Worm (Caenorhabditis elegans) whole organism, L4 larva: ENCODE data around the gene eas-1.

Source experiments
- D1046.2 ChIP-seq: fragments of 200-800 bp; sonication (Bioruptor generic); IDR thresholded peaks from 2 replicates; pipeline ENCODE4 v1.3.6; 2022; ENCODE audit warnings: missing genetic modification characterization, missing compliant biosample characterization
- F26F4.8 ChIP-seq: fragments of 200-800 bp; sonication (Bioruptor generic); conservative IDR thresholded peaks from 2 replicates; pipeline ENCODE4 v1.3.6; 2022; ENCODE audit warnings: missing genetic modification characterization, missing compliant biosample characterization
- F37D6.2 ChIP-seq: sonication (generic microtip); optimal IDR thresholded peaks from 2 replicates; lab custom pipeline; 2016; ENCODE audit warnings: mild to moderate bottlenecking, missing genetic modification characterization, missing compliant biosample characterization
- F44E2.7 ChIP-seq: fragments of 200-800 bp; sonication (Bioruptor generic); IDR thresholded peaks from 2 replicates; pipeline ENCODE4 v2.1.2; 2022; ENCODE audit warnings: missing genetic modification characterization, missing compliant biosample characterization
- F49E8.2 ChIP-seq: sonication (generic microtip); optimal IDR thresholded peaks from 2 replicates; lab custom pipeline; 2016; ENCODE audit warnings: missing compliant biosample characterization, mild to moderate bottlenecking, missing genetic modification characterization, borderline replicate concordance
- Y48G9A.11 ChIP-seq: fragments of 200-800 bp; sonication (Bioruptor generic); IDR thresholded peaks from 2 replicates; pipeline ENCODE4 v1.3.6; 2022; ENCODE audit warnings: missing genetic modification reagents, missing genetic modification characterization, missing compliant biosample characterization
- Y5F2A.4 ChIP-seq: fragments of 200-800 bp; sonication (Bioruptor generic); optimal IDR thresholded peaks from 2 replicates; lab custom pipeline; 2018; ENCODE audit warnings: mild to moderate bottlenecking, missing genetic modification characterization, missing compliant biosample characterization
- ZK337.2 ChIP-seq: fragments of 200-800 bp; sonication (Bioruptor generic); IDR thresholded peaks from 2 replicates; pipeline ENCODE4 v1.3.6; 2022; ENCODE audit warnings: missing genetic modification reagents, missing genetic modification characterization, missing compliant biosample characterization
- ZK546.5 ChIP-seq, 2 experiments: sonication (generic microtip); optimal IDR thresholded peaks; 2 replicates each; lab custom pipeline; 2017; ENCODE audit warnings: missing biosample characterization in 2 of 2, missing genetic modification characterization in 2 of 2
- aha-1 ChIP-seq: fragments of 150-350 bp; peaks from one replicate; lab custom pipeline; 2014; ENCODE audit warnings: missing biosample characterization, missing genetic modification characterization
- aly-2 ChIP-seq: sonication (generic microtip); optimal IDR thresholded peaks from 2 replicates; lab custom pipeline; 2018; ENCODE audit warnings: missing biosample characterization, missing genetic modification characterization
- ama-1 ChIP-seq: fragments of 150-350 bp; optimal IDR thresholded peaks from 2 replicates; lab custom pipeline; 2014; ENCODE audit warnings: inconsistent platforms, mixed read lengths
- ceh-28 ChIP-seq: fragments of 150-350 bp; optimal IDR thresholded peaks from 2 replicates; lab custom pipeline; 2014; ENCODE audit warnings: missing biosample characterization, missing genetic modification reagents, missing genetic modification characterization
- ceh-32 ChIP-seq: sonication (generic microtip); optimal IDR thresholded peaks from 2 replicates; lab custom pipeline; 2016; ENCODE audit warnings: mild to moderate bottlenecking, missing genetic modification characterization, missing compliant biosample characterization; ENCODE audit not compliant: poor library complexity
- ces-1 ChIP-seq: fragments of 150-350 bp; sonication (generic microtip); optimal IDR thresholded peaks from 4 replicates; lab custom pipeline; 2014; ENCODE audit warnings: missing biosample characterization, missing genetic modification reagents, missing genetic modification characterization
- cey-2 ChIP-seq: sonication (generic microtip); optimal IDR thresholded peaks from 3 replicates; lab custom pipeline; 2017; ENCODE audit warnings: missing genetic modification characterization, mild to moderate bottlenecking, missing compliant biosample characterization, antibody characterized with exemption, borderline replicate concordance; ENCODE audit not compliant: insufficient read depth
- ctbp-1 ChIP-seq: fragments of 200-800 bp; sonication (Bioruptor generic); IDR thresholded peaks from 2 replicates; pipeline ENCODE4 v1.3.6; 2022; ENCODE audit warnings: missing genetic modification reagents, missing genetic modification characterization, missing compliant biosample characterization
- daf-16 ChIP-seq, 3 experiments: sonication (generic microtip); optimal IDR thresholded peaks; 2 replicates each; lab custom pipeline; 2016 to 2017; ENCODE audit warnings: missing genetic modification characterization in 3 of 3, missing genetic modification reagents in 3 of 3, mild to moderate bottlenecking in 2 of 3, missing compliant biosample characterization in 2 of 3, missing biosample characterization in 1 of 3, moderate library complexity in 1 of 3
- daf-19 ChIP-seq: fragments of 200-800 bp; sonication (Bioruptor generic); conservative IDR thresholded peaks from 2 replicates; pipeline ENCODE4 v1.3.6; 2022; ENCODE audit warnings: missing genetic modification characterization, missing compliant biosample characterization
- dmd-6 ChIP-seq: fragments of 200-800 bp; sonication (Bioruptor generic); IDR thresholded peaks from 2 replicates; pipeline ENCODE4 v1.3.6; 2022; ENCODE audit warnings: missing genetic modification reagents, missing genetic modification characterization, missing compliant biosample characterization
- dmd-8 ChIP-seq: fragments of 200-800 bp; sonication (Bioruptor generic); IDR thresholded peaks from 2 replicates; pipeline ENCODE4 v1.3.6; 2022; ENCODE audit warnings: missing genetic modification characterization, missing compliant biosample characterization
- duxl-1 ChIP-seq: sonication (generic microtip); optimal IDR thresholded peaks from 2 replicates; lab custom pipeline; 2016; ENCODE audit warnings: mild to moderate bottlenecking, missing genetic modification characterization, moderate library complexity, missing compliant biosample characterization; ENCODE audit not compliant: poor library complexity
- fkh-10 ChIP-seq: fragments of 150-350 bp; optimal IDR thresholded peaks from 2 replicates; lab custom pipeline; 2014; ENCODE audit warnings: missing biosample characterization, missing genetic modification reagents, missing genetic modification characterization
- hif-1 ChIP-seq, 2 experiments: sonication (generic microtip); optimal IDR thresholded peaks; 2 replicates each; lab custom pipeline; 2016 to 2017; ENCODE audit warnings: missing compliant biosample characterization in 2 of 2, missing genetic modification characterization in 2 of 2, missing genetic modification reagents in 2 of 2, missing genotype in 2 of 2, mild to moderate bottlenecking in 1 of 2
- hlh-30 ChIP-seq: sonication (generic microtip); optimal IDR thresholded peaks from 2 replicates; lab custom pipeline; 2017; ENCODE audit warnings: antibody characterized with exemption, mild to moderate bottlenecking, missing genetic modification characterization, missing compliant biosample characterization; ENCODE audit not compliant: insufficient read depth
- hmg-1.1 ChIP-seq: fragments of 200-800 bp; sonication (Bioruptor generic); IDR thresholded peaks from 2 replicates; pipeline ENCODE4 v1.3.6; 2022; ENCODE audit warnings: missing genetic modification reagents, missing genetic modification characterization, missing compliant biosample characterization
- jun-1 ChIP-seq: fragments of 150-350 bp; optimal IDR thresholded peaks from 2 replicates; lab custom pipeline; 2014; ENCODE audit warnings: missing biosample characterization, missing genetic modification reagents, missing genetic modification characterization
- lim-7 ChIP-seq: fragments of 200-800 bp; sonication (Bioruptor generic); IDR thresholded peaks from 2 replicates; pipeline ENCODE4 v1.3.6; 2022; ENCODE audit warnings: missing genetic modification characterization, missing compliant biosample characterization
- lin-39 ChIP-seq: fragments of 150-350 bp; optimal IDR thresholded peaks from 2 replicates; lab custom pipeline; 2014; ENCODE audit warnings: missing biosample characterization, missing genetic modification reagents, missing genetic modification characterization
- lir-3 ChIP-seq: sonication (generic microtip); optimal IDR thresholded peaks from 2 replicates; lab custom pipeline; 2016; ENCODE audit warnings: mild to moderate bottlenecking, missing genetic modification characterization, missing compliant biosample characterization
- madf-5 ChIP-seq, 2 experiments: fragments of 200-800 bp; sonication (Bioruptor generic); IDR thresholded peaks; 2 replicates each; pipeline ENCODE4 v1.3.6; 2022; ENCODE audit warnings: missing compliant biosample characterization in 2 of 2, missing genetic modification characterization in 2 of 2
- mep-1 ChIP-seq: fragments of 150-350 bp; sonication (generic microtip); optimal IDR thresholded peaks from 3 replicates; lab custom pipeline; 2014; ENCODE audit warnings: missing biosample characterization, missing genetic modification characterization
- mxl-2 ChIP-seq: fragments of 200-800 bp; sonication (Bioruptor generic); conservative IDR thresholded peaks from 2 replicates; pipeline ENCODE4 v1.3.6; 2022; ENCODE audit warnings: missing genetic modification reagents, missing genetic modification characterization, missing compliant biosample characterization
- mxl-3 ChIP-seq: fragments of 200-800 bp; sonication (Bioruptor generic); optimal IDR thresholded peaks from 2 replicates; lab custom pipeline; 2018; ENCODE audit warnings: mild to moderate bottlenecking, missing genetic modification characterization, missing compliant biosample characterization
- nhr-102 ChIP-seq: sonication (generic microtip); optimal IDR thresholded peaks from 2 replicates; lab custom pipeline; 2016; ENCODE audit warnings: mild to moderate bottlenecking, missing genetic modification characterization, moderate library complexity, missing compliant biosample characterization
- nhr-11 ChIP-seq: fragments of 150-350 bp; optimal IDR thresholded peaks from 2 replicates; lab custom pipeline; 2014; ENCODE audit warnings: missing biosample characterization, missing genetic modification characterization
- nhr-237 ChIP-seq: sonication (generic microtip); optimal IDR thresholded peaks from 2 replicates; lab custom pipeline; 2017; ENCODE audit warnings: missing biosample characterization, missing genetic modification characterization
- nhr-25 ChIP-seq: sonication (generic microtip); optimal IDR thresholded peaks from 2 replicates; lab custom pipeline; 2017; ENCODE audit warnings: missing genetic modification characterization, mild to moderate bottlenecking, missing compliant biosample characterization, antibody characterized with exemption, moderate library complexity, borderline replicate concordance; ENCODE audit not compliant: insufficient read depth
- nhr-41 ChIP-seq: fragments of 200-800 bp; sonication (Bioruptor generic); IDR thresholded peaks from 2 replicates; pipeline ENCODE4 v1.3.6; 2022; ENCODE audit warnings: missing genetic modification reagents, missing genetic modification characterization, missing compliant biosample characterization
- nhr-42 ChIP-seq: fragments of 200-800 bp; sonication (Bioruptor generic); IDR thresholded peaks from 2 replicates; pipeline ENCODE4 v1.3.6; 2022; ENCODE audit warnings: missing genetic modification characterization, missing compliant biosample characterization
- nhr-48 ChIP-seq: sonication (generic microtip); optimal IDR thresholded peaks from 2 replicates; lab custom pipeline; 2016; ENCODE audit warnings: mild to moderate bottlenecking, missing genetic modification characterization, missing compliant biosample characterization
- nhr-76 ChIP-seq: fragments of 150-350 bp; optimal IDR thresholded peaks from 2 replicates; lab custom pipeline; 2014; ENCODE audit warnings: missing biosample characterization, missing genetic modification characterization
- nhr-77 ChIP-seq: fragments of 150-350 bp; optimal IDR thresholded peaks from 2 replicates; lab custom pipeline; 2014; ENCODE audit warnings: missing biosample characterization, missing genetic modification characterization
- skn-1 ChIP-seq: fragments of 150-350 bp; optimal IDR thresholded peaks from 2 replicates; lab custom pipeline; 2014; ENCODE audit warnings: missing biosample characterization, missing genetic modification characterization
- spr-3 ChIP-seq: fragments of 200-800 bp; sonication (Bioruptor generic); optimal IDR thresholded peaks from 2 replicates; lab custom pipeline; 2018; ENCODE audit warnings: mild to moderate bottlenecking, missing genetic modification characterization, missing compliant biosample characterization
- unc-130 ChIP-seq: sonication (generic microtip); optimal IDR thresholded peaks from 2 replicates; lab custom pipeline; 2016; ENCODE audit warnings: missing genetic modification reagents, missing genetic modification characterization, missing compliant biosample characterization
- unc-62 ChIP-seq, 3 experiments: fragments of 150-350 bp in 1 of 3; sonication (generic microtip); optimal IDR thresholded peaks in 2 of 3; peaks in 1 of 3; 1 replicate in 1 of 3; 2 replicates in 2 of 3; lab custom pipeline; 2014 to 2017; ENCODE audit warnings: missing biosample characterization in 3 of 3, missing genetic modification characterization in 3 of 3, missing genetic modification reagents in 3 of 3, missing genotype in 1 of 3
- vab-7 ChIP-seq: fragments of 200-800 bp; sonication (Bioruptor generic); IDR thresholded peaks from 2 replicates; pipeline ENCODE4 v1.3.6; 2022; ENCODE audit warnings: missing genetic modification reagents, missing genetic modification characterization, missing compliant biosample characterization
- zag-1 ChIP-seq: fragments of 150-350 bp; optimal IDR thresholded peaks from 2 replicates; lab custom pipeline; 2014; ENCODE audit warnings: missing biosample characterization, missing genetic modification characterization
- zip-11 ChIP-seq: fragments of 200-800 bp; sonication (Bioruptor generic); IDR thresholded peaks from 2 replicates; pipeline ENCODE4 v1.3.6; 2022; ENCODE audit warnings: missing genetic modification characterization, missing compliant biosample characterization

The eas-1 gene

ce11 chrII:4739984-4740462 is at the start of gene eas-1 (continued):
- TF ChIP-seq hif-1 (tag; optimal IDR thresholded peaks at IDR 0.05; lab: Kevin White, UChicago) (peak in 1 of 2 experiments; percentile 92), mxl-3 (GFP tag; lab: Kevin White, UChicago) (peak; percentile 96), nhr-237 (tag; lab: Kevin White, UChicago) (no peak), skn-1 (tag; lab: Kevin White, UChicago) (no peak), nhr-11 (tag; lab: Kevin White, UChicago) (peak; percentile 12), madf-5 (GFP tag; IDR thresholded peaks at IDR 0.05; lab: Robert Waterston, UW) (no peak), dmd-8 (GFP tag; lab: Robert Waterston, UW) (no peak), fkh-10 (GFP tag; lab: Kevin White, UChicago) (peak; percentile 38), Y48G9A.11 (peak; percentile 79), F44E2.7 (no peak), F26F4.8 (no peak), daf-16 (GFP tag; optimal IDR thresholded peaks at IDR 0.05; lab: Kevin White, UChicago) (no peak), daf-16 (tag; optimal IDR thresholded peaks at IDR 0.05; lab: Kevin White, UChicago) (peak; percentile 42), nhr-42 (no peak), hlh-30 (tag; lab: Kevin White, UChicago) (peak; percentile 91), ceh-32 (tag; lab: Kevin White, UChicago) (no peak), ceh-28 (tag; lab: Kevin White, UChicago) (no peak), hmg-1.1 (peak; percentile 66), zip-11 (GFP tag; lab: Robert Waterston, UW) (no peak), aha-1 (no peak), vab-7 (GFP tag; lab: Robert Waterston, UW) (no peak), cey-2 (tag; lab: Kevin White, UChicago) (no peak), F49E8.2 (no peak), aly-2 (tag; lab: Kevin White, UChicago) (no peak), dmd-6 (peak; percentile 69), lir-3 (tag; lab: Kevin White, UChicago) (no peak), nhr-48 (tag; lab: Kevin White, UChicago) (peak; percentile 54), zag-1 (tag; lab: Kevin White, UChicago) (no peak), nhr-25 (tag; lab: Kevin White, UChicago) (no peak), unc-130 (GFP tag; lab: Kevin White, UChicago) (peak; percentile 92), mep-1 (tag; lab: Kevin White, UChicago) (no peak), mxl-2 (GFP tag; lab: Robert Waterston, UW) (0 out of 2 replicates have a peak, but pooled peaks have one; percentile 45), ces-1 (no peak), lim-7 (GFP tag; lab: Robert Waterston, UW) (no peak), nhr-77 (tag; lab: Kevin White, UChicago) (no peak), ama-1 (lab: Kevin White, UChicago) (no peak), unc-62 (GFP tag; optimal IDR thresholded peaks at IDR 0.05 in 1 of 2; lab: Kevin White, UChicago) (peak in 1 of 2 experiments; percentile 87), unc-62 (tag; optimal IDR thresholded peaks at IDR 0.05; lab: Kevin White, UChicago) (no peak), daf-19 (GFP tag; lab: Robert Waterston, UW) (no peak), D1046.2 (no peak), Y5F2A.4 (GFP tag; lab: Kevin White, UChicago) (no peak), nhr-41 (GFP tag; lab: Robert Waterston, UW) (no peak), F37D6.2 (peak; percentile 14), jun-1 (tag; lab: Kevin White, UChicago) (no peak), lin-39 (no peak), duxl-1 (tag; lab: Kevin White, UChicago) (peak; percentile 15), spr-3 (GFP tag; lab: Kevin White, UChicago) (no peak), ZK337.2 (GFP tag; lab: Robert Waterston, UW) (peak; percentile 90), ctbp-1 (GFP tag; lab: Robert Waterston, UW) (no peak), ZK546.5 (tag; optimal IDR thresholded peaks at IDR 0.05; lab: Kevin White, UChicago) (no peak), nhr-102 (tag; lab: Kevin White, UChicago) (peak; percentile 39), nhr-76 (tag; lab: Kevin White, UChicago) (no peak)
